Worm (Caenorhabditis elegans) whole organism, L1 larva: ENCODE results near the gene scd-1.

ENCODE experiments used
- ama-1 ChIP-seq: fragments of 150-350 bp; optimal IDR thresholded peaks from 2 replicates; lab custom pipeline; 2014
- nhr-76 ChIP-seq: sonication (generic microtip); optimal IDR thresholded peaks from 2 replicates; lab custom pipeline; 2017; ENCODE audit warnings: missing biosample characterization, missing genetic modification characterization
- rnt-1 ChIP-seq: sonication (generic microtip); optimal IDR thresholded peaks from 2 replicates; lab custom pipeline; 2016; ENCODE audit warnings: mild to moderate bottlenecking, missing genetic modification characterization, moderate library complexity, missing compliant biosample characterization
- ztf-4 ChIP-seq: fragments of 150-350 bp; optimal IDR thresholded peaks from 2 replicates; lab custom pipeline; 2014; ENCODE audit warnings: missing biosample characterization, missing genetic modification characterization

DNA sequence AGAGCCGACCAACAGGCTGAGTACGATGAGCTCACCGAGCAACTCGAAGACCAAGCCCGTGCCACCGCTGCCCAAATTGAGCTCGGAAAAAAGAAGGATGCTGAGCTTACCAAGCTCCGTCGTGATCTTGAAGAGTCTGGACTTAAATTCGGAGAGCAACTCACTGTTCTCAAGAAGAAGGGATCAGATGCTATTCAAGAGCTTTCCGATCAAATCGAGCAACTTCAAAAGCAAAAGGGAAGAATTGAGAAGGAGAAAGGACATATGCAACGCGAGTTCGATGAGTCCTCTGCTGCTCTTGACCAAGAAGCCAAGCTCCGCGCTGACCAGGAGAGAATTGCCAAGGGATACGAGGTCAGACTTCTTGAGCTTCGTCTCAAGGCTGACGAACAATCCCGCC, 53.4 kb downstream of the scd-1 start:
- TF ChIP-seq rnt-1 (tag; lab: Kevin White, UChicago), result no peak
- no peak for TF ChIP-seq nhr-76 (tag; lab: Kevin White, UChicago)
- TF ChIP-seq ztf-4 (tag; lab: Kevin White, UChicago), result no peak
- no peak for TF ChIP-seq ama-1 (lab: Kevin White, UChicago)
